Worm (Caenorhabditis elegans): ENCODE measurements around the gene ebp-2.

DNA sequence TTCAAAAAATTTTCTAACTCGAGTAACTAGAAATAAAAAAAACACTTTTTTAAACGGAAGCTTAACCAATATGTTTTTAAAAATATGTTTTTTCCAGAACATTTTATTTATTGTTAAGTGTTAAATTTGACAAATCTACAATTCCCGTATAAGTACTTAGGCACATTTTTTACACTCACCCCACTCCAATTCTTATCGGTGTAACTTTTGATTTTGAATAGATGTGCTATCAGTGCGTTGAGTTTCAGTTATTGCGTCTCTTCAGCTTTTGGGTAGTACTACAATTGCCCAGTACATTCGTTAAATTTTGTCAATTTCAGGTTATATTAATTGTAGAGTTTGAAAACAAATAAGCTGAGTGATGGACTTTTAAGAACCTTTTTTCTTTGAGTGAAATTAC lies 18.5 kb upstream of the ebp-2 start:
- no peak for TF ChIP-seq lin-15B (tag; optimal IDR thresholded peaks at IDR 0.05)
- TF ChIP-seq dmd-6 (GFP tag; IDR thresholded peaks at IDR 0.05): no peak
- TF ChIP-seq hif-1 (tag; optimal IDR thresholded peaks at IDR 0.05): no peak
- no peak for TF ChIP-seq nhr-25 (tag; optimal IDR thresholded peaks at IDR 0.05; ENCODE audit: borderline replicate concordance, insufficient read depth)
- no peak for TF ChIP-seq set-16 (GFP tag; IDR thresholded peaks at IDR 0.05)
- no peak for TF ChIP-seq dpl-1 (GFP tag; optimal IDR thresholded peaks at IDR 0.05)
- TF ChIP-seq dmd-8 (GFP tag; IDR thresholded peaks at IDR 0.05): no peak
- TF ChIP-seq egl-27 (tag; optimal IDR thresholded peaks at IDR 0.05): no peak
- TF ChIP-seq sdz-12 (GFP tag; optimal IDR thresholded peaks at IDR 0.05): no peak
- TF ChIP-seq snpc-4 (tag; optimal IDR thresholded peaks at IDR 0.05): no peak
- no peak for TF ChIP-seq nhr-237 (tag; optimal IDR thresholded peaks at IDR 0.05)

Data from whole organism, L4 larva.